Fruit fly (Drosophila melanogaster): ENCODE results near the gene Ge-1.

The Ge-1 gene

dm6 chr2L:11065106-11065878 is 35.4 kb downstream of the Ge-1 start (continued):
- TF ChIP-seq CG4282 (GFP tag; optimal IDR thresholded peaks at IDR 0.05) (no peak), H2.0 (GFP tag; IDR thresholded peaks at IDR 0.05) (0 out of 2 replicates have a peak, but pooled peaks have one; percentile 4), yki (optimal IDR thresholded peaks at IDR 0.05) (no peak), CG2678 (tag; optimal IDR thresholded peaks at IDR 0.05) (peak; percentile 69), CG14860 (GFP tag; IDR thresholded peaks at IDR 0.05; ENCODE audit: partially characterized antibody) (no peak), grau (tag; optimal IDR thresholded peaks at IDR 0.05) (peak; percentile 56), Neu2 (GFP tag; optimal IDR thresholded peaks at IDR 0.05; ENCODE audit: borderline replicate concordance) (no peak), tin (GFP tag; optimal IDR thresholded peaks at IDR 0.05) (no peak), TFAM (GFP tag; optimal IDR thresholded peaks at IDR 0.05) (no peak), CG11695 (GFP tag; IDR thresholded peaks at IDR 0.05) (peak; percentile 53; the same call in 1 of the 3 replicates), kay (GFP tag; optimal IDR thresholded peaks at IDR 0.05) (no peak), tna (GFP tag; IDR thresholded peaks at IDR 0.05; ENCODE audit: partially characterized antibody) (no peak), sim (GFP tag; IDR thresholded peaks at IDR 0.05) (no peak), CG4730 (GFP tag; IDR thresholded peaks at IDR 0.05) (no peak), chm (GFP tag; IDR thresholded peaks at IDR 0.05) (no peak), h (optimal IDR thresholded peaks at IDR 0.05) (no peak), Gsc (GFP tag; IDR thresholded peaks at IDR 0.05) (no peak), ind (GFP tag; optimal IDR thresholded peaks at IDR 0.05) (peak; percentile 25), CG14014 (GFP tag; IDR thresholded peaks at IDR 0.05) (no peak), cwo (GFP tag; optimal IDR thresholded peaks at IDR 0.05) (peak; percentile 58), hth (optimal IDR thresholded peaks at IDR 0.05) (no peak), ci (GFP tag; IDR thresholded peaks at IDR 0.05) (no peak), Antp (GFP tag; optimal IDR thresholded peaks at IDR 0.05) (no peak), Kr (GFP tag; optimal IDR thresholded peaks at IDR 0.05) (no peak), CG3726 (GFP tag; IDR thresholded peaks at IDR 0.05) (no peak), Ravus (GFP tag; IDR thresholded peaks at IDR 0.05) (no peak; the same call in 1 of the 2 replicates), CG9609 (GFP tag; optimal IDR thresholded peaks at IDR 0.05) (no peak), chinmo (GFP tag; IDR thresholded peaks at IDR 0.05; ENCODE audit: partially characterized antibody) (no peak), CG6791 (GFP tag; IDR thresholded peaks at IDR 0.05; ENCODE audit: partially characterized antibody) (no peak), CG10366 (GFP tag; IDR thresholded peaks at IDR 0.05) (0 out of 2 replicates have a peak, but pooled peaks have one; percentile 31), Dfd (GFP tag; optimal IDR thresholded peaks at IDR 0.05) (no peak), twi (tag; optimal IDR thresholded peaks at IDR 0.05) (no peak), Fer2 (tag; optimal IDR thresholded peaks at IDR 0.05) (no peak), slp2 (GFP tag; optimal IDR thresholded peaks at IDR 0.05) (no peak), dan (GFP tag; IDR thresholded peaks at IDR 0.05) (no peak), ken (GFP tag; IDR thresholded peaks at IDR 0.05) (no peak), CG2202 (tag; optimal IDR thresholded peaks at IDR 0.05) (no peak), sd (tag; optimal IDR thresholded peaks at IDR 0.05) (peak; percentile 19), CG12071 (GFP tag; optimal IDR thresholded peaks at IDR 0.05) (no peak), Elba2 (GFP tag; optimal IDR thresholded peaks at IDR 0.05) (no peak), CG12155 (GFP tag; optimal IDR thresholded peaks at IDR 0.05) (peak; percentile 12), cas (GFP tag; IDR thresholded peaks at IDR 0.05) (no peak), unc-4 (GFP tag; IDR thresholded peaks at IDR 0.05; ENCODE audit: partially characterized antibody) (no peak), sens (GFP tag) (no peak), CG3163 (GFP tag; optimal IDR thresholded peaks at IDR 0.05) (no peak), CG2129 (GFP tag; IDR thresholded peaks at IDR 0.05; ENCODE audit: partially characterized antibody) (no peak), CG2116 (GFP tag; optimal IDR thresholded peaks at IDR 0.05) (no peak), NFAT (GFP tag; IDR thresholded peaks at IDR 0.05) (no peak), ATbp (GFP tag; optimal IDR thresholded peaks at IDR 0.05) (no peak), schlank (tag; optimal IDR thresholded peaks at IDR 0.05) (no peak), CG11085 (GFP tag; IDR thresholded peaks at IDR 0.05) (no peak)

All from whole organism, embryonic.